Fruit fly (Drosophila melanogaster) whole organism, embryonic: ENCODE results near the gene CG13297.

Experiments
- Bdp1 ChIP-seq: fragments of 200-800 bp; sonication (Bioruptor generic); optimal IDR thresholded peaks from 3 replicates; lab custom pipeline; 2016; ENCODE audit warnings: missing biosample characterization, missing genetic modification characterization
- CG10267 ChIP-seq: fragments of 200-800 bp; sonication (Bioruptor generic); optimal IDR thresholded peaks from 2 replicates; lab custom pipeline; 2018; ENCODE audit warnings: missing biosample characterization, mild to moderate bottlenecking, missing genetic modification characterization, moderate library complexity
- CG10366 ChIP-seq: fragments of 200-800 bp; sonication (Bioruptor generic); IDR thresholded peaks from 2 replicates; pipeline ENCODE4 v1.3.6; 2022; ENCODE audit warnings: missing biosample characterization, missing genetic modification characterization
- CG12071 ChIP-seq: fragments of 200-800 bp; sonication (Bioruptor generic); optimal IDR thresholded peaks from 3 replicates; lab custom pipeline; 2018; ENCODE audit warnings: missing biosample characterization, mild to moderate bottlenecking, missing genetic modification characterization
- CG12155 ChIP-seq: fragments of 200-800 bp; sonication (Bioruptor generic); optimal IDR thresholded peaks from 3 replicates; lab custom pipeline; 2016; ENCODE audit warnings: missing biosample characterization, missing genetic modification characterization
- CG12659 ChIP-seq: fragments of 200-800 bp; sonication (Bioruptor generic); optimal IDR thresholded peaks from 3 replicates; lab custom pipeline; 2017; ENCODE audit warnings: mild to moderate bottlenecking, missing biosample characterization, missing genetic modification reagents, missing genetic modification characterization
- CG17359 ChIP-seq: fragments of 200-800 bp; sonication (Bioruptor generic); optimal IDR thresholded peaks from 3 replicates; lab custom pipeline; 2018; ENCODE audit warnings: missing biosample characterization, mild to moderate bottlenecking, missing genetic modification characterization, moderate library complexity
- CG17912 ChIP-seq: fragments of 200-800 bp; sonication (Bioruptor generic); optimal IDR thresholded peaks from 2 replicates; lab custom pipeline; 2018; ENCODE audit warnings: missing biosample characterization, mild to moderate bottlenecking, missing genetic modification characterization
- CG1832 ChIP-seq: fragments of 200-800 bp; sonication (Bioruptor generic); optimal IDR thresholded peaks from 2 replicates; lab custom pipeline; 2017; ENCODE audit warnings: missing biosample characterization, mild to moderate bottlenecking, missing genetic modification characterization, inconsistent platforms
- CG18764 ChIP-seq: fragments of 200-800 bp; sonication (Bioruptor generic); optimal IDR thresholded peaks from 3 replicates; lab custom pipeline; 2016; ENCODE audit warnings: missing biosample characterization, missing genetic modification characterization
- CG2129 ChIP-seq: fragments of 200-800 bp; sonication (Bioruptor generic); IDR thresholded peaks from 2 replicates; pipeline ENCODE4 v1.3.6; 2022; ENCODE audit warnings: missing biosample characterization, missing genetic modification characterization; ENCODE audit not compliant: partially characterized antibody
- CG4854 ChIP-seq: fragments of 200-800 bp; sonication (Bioruptor generic); optimal IDR thresholded peaks from 2 replicates; lab custom pipeline; 2016; ENCODE audit warnings: missing biosample characterization, missing genetic modification characterization, inconsistent platforms
- CG6272 ChIP-seq: fragments of 200-800 bp; sonication (Bioruptor generic); IDR thresholded peaks from 2 replicates; pipeline ENCODE4 v1.3.6; 2022; ENCODE audit warnings: missing biosample characterization, missing genetic modification characterization
- CG6689 ChIP-seq: fragments of 200-800 bp; sonication (Bioruptor generic); IDR thresholded peaks from 2 replicates; pipeline ENCODE4 v1.3.6; 2022; ENCODE audit warnings: missing biosample characterization, missing genetic modification characterization
- CG7372 ChIP-seq: fragments of 200-800 bp; sonication (Bioruptor generic); IDR thresholded peaks from 2 replicates; pipeline ENCODE4 v1.3.6; 2022; ENCODE audit warnings: missing biosample characterization, missing genetic modification characterization
- CG7556 ChIP-seq: fragments of 200-800 bp; sonication (Bioruptor generic); optimal IDR thresholded peaks from 2 replicates; lab custom pipeline; 2017; ENCODE audit warnings: missing biosample characterization, mild to moderate bottlenecking, missing genetic modification characterization
- CG7928 ChIP-seq: fragments of 200-800 bp; sonication (Bioruptor generic); optimal IDR thresholded peaks from 2 replicates; lab custom pipeline; 2017; ENCODE audit warnings: missing biosample characterization, mild to moderate bottlenecking, missing genetic modification characterization
- CG8089 ChIP-seq: fragments of 200-800 bp; sonication (Bioruptor generic); optimal IDR thresholded peaks from 3 replicates; lab custom pipeline; 2016; ENCODE audit warnings: missing biosample characterization, missing genetic modification characterization
- CG8359 ChIP-seq: fragments of 200-800 bp; sonication (Bioruptor generic); optimal IDR thresholded peaks from 2 replicates; lab custom pipeline; 2017; ENCODE audit warnings: missing biosample characterization, mild to moderate bottlenecking, missing genetic modification characterization, borderline replicate concordance
- CG8924 ChIP-seq: fragments of 200-800 bp; optimal IDR thresholded peaks from 3 replicates; lab custom pipeline; 2019; ENCODE audit warnings: missing biosample characterization, mild to moderate bottlenecking, missing genetic modification characterization, moderate library complexity
- CG9609 ChIP-seq: fragments of 200-800 bp; sonication (Bioruptor generic); optimal IDR thresholded peaks from 3 replicates; lab custom pipeline; 2016; ENCODE audit warnings: missing biosample characterization, missing genetic modification characterization
- Camta ChIP-seq: fragments of 200-800 bp; sonication (Bioruptor generic); optimal IDR thresholded peaks from 2 replicates; lab custom pipeline; 2016; ENCODE audit warnings: missing biosample characterization, missing genetic modification characterization
- CoRest ChIP-seq: fragments of 200-800 bp; sonication (Bioruptor generic); optimal IDR thresholded peaks from 3 replicates; lab custom pipeline; 2018; ENCODE audit warnings: missing biosample characterization, mild to moderate bottlenecking, missing genetic modification characterization, moderate library complexity
- Dip3 ChIP-seq: fragments of 200-800 bp; sonication (Bioruptor generic); optimal IDR thresholded peaks from 3 replicates; lab custom pipeline; 2016; ENCODE audit warnings: missing biosample characterization, missing genetic modification characterization
- Dref ChIP-seq: fragments of 200-800 bp; sonication (Bioruptor generic); IDR thresholded peaks from 2 replicates; pipeline ENCODE4 v1.3.6; 2022; ENCODE audit warnings: missing biosample characterization, missing genetic modification characterization
- Ets97D ChIP-seq: fragments of 200-800 bp; sonication (Bioruptor generic); optimal IDR thresholded peaks from 3 replicates; lab custom pipeline; 2016; ENCODE audit warnings: missing biosample characterization, missing genetic modification characterization
- Gug ChIP-seq: fragments of 200-800 bp; sonication (Bioruptor generic); IDR thresholded peaks from 4 replicates; pipeline ENCODE4 v1.3.6; 2022; ENCODE audit warnings: missing biosample characterization, missing genetic modification characterization
- HLHmδ ChIP-seq: fragments of 200-800 bp; sonication (Bioruptor generic); optimal IDR thresholded peaks from 2 replicates; lab custom pipeline; 2018; ENCODE audit warnings: missing biosample characterization, mild to moderate bottlenecking, missing genetic modification characterization, moderate library complexity
- HmgZ ChIP-seq: fragments of 200-800 bp; sonication (Bioruptor generic); optimal IDR thresholded peaks from 2 replicates; lab custom pipeline; 2018; ENCODE audit warnings: missing biosample characterization, mild to moderate bottlenecking, missing genetic modification characterization
- Hmx ChIP-seq: fragments of 200-800 bp; sonication (Bioruptor generic); optimal IDR thresholded peaks from 2 replicates; lab custom pipeline; 2016; ENCODE audit warnings: missing biosample characterization, missing genetic modification characterization
- Hsf ChIP-seq: fragments of 200-800 bp; sonication (Bioruptor generic); optimal IDR thresholded peaks from 3 replicates; lab custom pipeline; 2016; ENCODE audit warnings: missing biosample characterization, missing genetic modification characterization
- MTF-1 ChIP-seq: fragments of 200-800 bp; sonication (Bioruptor generic); optimal IDR thresholded peaks from 2 replicates; lab custom pipeline; 2018; ENCODE audit warnings: missing biosample characterization, mild to moderate bottlenecking, missing genetic modification characterization, borderline replicate concordance
- NK7.1 ChIP-seq: fragments of 200-800 bp; sonication (Bioruptor generic); optimal IDR thresholded peaks from 3 replicates; lab custom pipeline; 2016; ENCODE audit warnings: missing biosample characterization, missing genetic modification characterization
- Opbp ChIP-seq: fragments of 200-800 bp; sonication (Bioruptor generic); IDR thresholded peaks from 3 replicates; pipeline ENCODE4 v1.3.6; 2022; ENCODE audit warnings: missing biosample characterization, missing genetic modification characterization; ENCODE audit not compliant: partially characterized antibody
- Sin3A ChIP-seq: fragments of >200 bp; optimal IDR thresholded peaks from 2 replicates; lab custom pipeline; 2018
- Sry-β ChIP-seq: fragments of 200-800 bp; sonication (Bioruptor generic); optimal IDR thresholded peaks from 2 replicates; lab custom pipeline; 2018; ENCODE audit warnings: missing biosample characterization, mild to moderate bottlenecking, missing genetic modification characterization, moderate library complexity
- TFAM ChIP-seq: fragments of 200-800 bp; sonication (Bioruptor generic); optimal IDR thresholded peaks from 2 replicates; lab custom pipeline; 2017; ENCODE audit warnings: missing biosample characterization, missing genetic modification characterization, inconsistent platforms
- Xrp1 ChIP-seq: fragments of 200-800 bp; sonication (Bioruptor generic); IDR thresholded peaks from 2 replicates; pipeline ENCODE4 v1.3.6; 2022; ENCODE audit warnings: missing biosample characterization, missing genetic modification characterization
- bab2 ChIP-seq: fragments of 200-800 bp; sonication (Bioruptor generic); optimal IDR thresholded peaks from 2 replicates; lab custom pipeline; 2016; ENCODE audit warnings: missing biosample characterization, missing genetic modification characterization
- bcd ChIP-seq: fragments of 200-800 bp; sonication (Bioruptor generic); optimal IDR thresholded peaks from 2 replicates; lab custom pipeline; 2017; ENCODE audit warnings: missing biosample characterization, mild to moderate bottlenecking, missing genetic modification characterization
- bigmax ChIP-seq: fragments of 200-800 bp; sonication (Bioruptor generic); optimal IDR thresholded peaks from 2 replicates; lab custom pipeline; 2018; ENCODE audit warnings: missing biosample characterization, mild to moderate bottlenecking, missing genetic modification characterization
- corto ChIP-seq: fragments of 200-800 bp; sonication (Bioruptor generic); optimal IDR thresholded peaks from 2 replicates; lab custom pipeline; 2016; ENCODE audit warnings: missing biosample characterization, mild to moderate bottlenecking, missing genetic modification characterization, moderate library complexity
- dati ChIP-seq: fragments of 200-800 bp; sonication (Bioruptor generic); IDR thresholded peaks from 2 replicates; pipeline ENCODE4 v1.3.6; 2022; ENCODE audit warnings: missing biosample characterization, missing genetic modification characterization
- disco-r ChIP-seq: fragments of 200-800 bp; sonication (Bioruptor generic); optimal IDR thresholded peaks from 2 replicates; lab custom pipeline; 2016; ENCODE audit warnings: missing biosample characterization, missing genetic modification characterization
- ftz-f1 ChIP-seq: fragments of 200-800 bp; sonication (Bioruptor generic); optimal IDR thresholded peaks from 2 replicates; lab custom pipeline; 2016; ENCODE audit warnings: missing biosample characterization, missing genetic modification characterization
- gce ChIP-seq: fragments of 200-800 bp; sonication (Bioruptor generic); IDR thresholded peaks from 3 replicates; pipeline ENCODE4 v1.3.6; 2022; ENCODE audit warnings: missing biosample characterization, missing genetic modification characterization
- gcm2 ChIP-seq: fragments of 200-800 bp; sonication (Bioruptor generic); optimal IDR thresholded peaks from 2 replicates; lab custom pipeline; 2016; ENCODE audit warnings: missing biosample characterization, missing genetic modification characterization
- hkb ChIP-seq, 2 experiments: fragments of 200-800 bp in 1 of 2; fragments of >200 bp in 1 of 2; sonication (Bioruptor generic) in 1 of 2; IDR thresholded peaks in 1 of 2; optimal IDR thresholded peaks in 1 of 2; 2 replicates each; pipeline versions ENCODE4 v1.3.6 to Lab custom; 2017 to 2022; ENCODE audit warnings: missing biosample characterization in 1 of 2, missing genetic modification characterization in 1 of 2
- kay ChIP-seq: fragments of 200-800 bp; sonication (Bioruptor generic); optimal IDR thresholded peaks from 2 replicates; lab custom pipeline; 2016; ENCODE audit warnings: missing biosample characterization, missing genetic modification characterization
- tap ChIP-seq: fragments of 200-800 bp; optimal IDR thresholded peaks from 3 replicates; lab custom pipeline; 2019; ENCODE audit warnings: missing biosample characterization, mild to moderate bottlenecking, missing genetic modification characterization, moderate library complexity

The CG13297 gene

DNA sequence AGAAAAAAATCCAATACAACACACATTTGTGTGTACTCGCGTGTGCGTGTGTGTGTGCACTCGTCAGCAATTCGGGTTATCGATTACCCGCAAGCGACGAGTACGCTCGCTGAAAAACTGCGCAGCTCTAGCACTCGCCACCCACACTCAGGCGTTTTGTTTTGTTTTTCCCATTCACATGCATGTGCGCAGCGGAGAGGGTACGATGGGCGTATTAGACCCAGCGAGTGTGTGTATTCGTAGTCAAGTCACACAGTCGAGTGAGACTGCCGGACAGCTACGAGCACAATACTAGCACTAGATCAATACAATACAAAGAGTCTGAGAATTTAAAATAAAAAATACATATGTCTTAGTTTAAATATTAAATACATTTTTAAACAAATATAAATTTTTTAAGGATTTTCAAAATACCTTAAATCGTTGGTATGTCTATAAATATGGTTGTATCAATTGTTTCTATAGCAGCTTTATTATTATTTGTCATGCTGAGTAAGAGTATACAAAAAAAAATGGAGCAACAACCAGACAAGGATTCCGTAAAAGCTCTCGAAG, 27.8 kb upstream of the CG13297 start, which contains the start of the genes D19B and CG43293 (continued):
- peak; percentile 57; the same call in 1 of the 2 replicates for TF ChIP-seq dati
- TF ChIP-seq bcd (GFP tag; lab: Kevin White, UChicago), result peak; percentile 89
- peak; percentile 90 for TF ChIP-seq CG8924 (tag; lab: Kevin White, UChicago)
- peak; percentile 82 for TF ChIP-seq MTF-1
- peak; percentile 100 for TF ChIP-seq CG12155 (GFP tag; lab: Kevin White, UChicago)
- TF ChIP-seq Sry-β (GFP tag; lab: Kevin White, UChicago), result peak; percentile 84
- peak; percentile 47 for TF ChIP-seq TFAM (GFP tag; lab: Kevin White, UChicago)
- TF ChIP-seq tap, result peak; percentile 75
- TF ChIP-seq Bdp1 (GFP tag; lab: Kevin White, UChicago), result peak; percentile 52
- peak; percentile 66 for TF ChIP-seq gcm2 (GFP tag; lab: Kevin White, UChicago)
- TF ChIP-seq HmgZ (tag; lab: Kevin White, UChicago), result peak; percentile 92
- TF ChIP-seq Xrp1, result peak; percentile 95
- peak; percentile 88 for TF ChIP-seq CG12071
- TF ChIP-seq gce, result peak; percentile 92
- TF ChIP-seq Dref (GFP tag; lab: Robert Waterston, UW), result peak; percentile 86
- peak; percentile 92 for TF ChIP-seq CG17359 (tag; lab: Kevin White, UChicago)
- peak; percentile 74 for TF ChIP-seq Ets97D (GFP tag; lab: Kevin White, UChicago)
- peak; percentile 81 for TF ChIP-seq CG7556 (GFP tag; lab: Kevin White, UChicago)
- TF ChIP-seq CG1832 (GFP tag; lab: Kevin White, UChicago), result no peak
- TF ChIP-seq Gug (GFP tag; lab: Robert Waterston, UW), result peak; percentile 97
- peak; percentile 48 for TF ChIP-seq Hmx (GFP tag; lab: Kevin White, UChicago)
- TF ChIP-seq Sin3A, result no peak
- TF ChIP-seq kay (GFP tag; lab: Kevin White, UChicago), result peak; percentile 85
- peak; percentile 61 for TF ChIP-seq CG7928 (GFP tag; lab: Kevin White, UChicago)
- peak; percentile 85 for TF ChIP-seq CG18764 (GFP tag; lab: Kevin White, UChicago)
- peak; percentile 66 for TF ChIP-seq CG8089 (GFP tag; lab: Kevin White, UChicago)
- TF ChIP-seq CG4854 (GFP tag; lab: Kevin White, UChicago), result peak; percentile 73
- peak; percentile 83 for TF ChIP-seq CoRest (tag; lab: Kevin White, UChicago)
- TF ChIP-seq CG6272 (GFP tag; lab: Robert Waterston, UW), result peak; percentile 81
- TF ChIP-seq disco-r (GFP tag; lab: Kevin White, UChicago), result peak; percentile 57
- TF ChIP-seq CG10366, result peak; percentile 93
- TF ChIP-seq Camta, result peak; percentile 83
- TF ChIP-seq Opbp (GFP tag; lab: Robert Waterston, UW), result peak; percentile 77; the same call in 2 of the 3 replicates
- peak; percentile 73 for TF ChIP-seq CG7372 (GFP tag; lab: Robert Waterston, UW)
- TF ChIP-seq CG10267 (tag; lab: Kevin White, UChicago), result peak; percentile 82
- TF ChIP-seq CG6689, result peak; percentile 84
- TF ChIP-seq corto (GFP tag; lab: Kevin White, UChicago), result no peak
- peak; percentile 83 for TF ChIP-seq Dip3 (GFP tag; lab: Kevin White, UChicago)
- TF ChIP-seq CG9609 (GFP tag; lab: Kevin White, UChicago), result peak; percentile 87
- peak; percentile 47 for TF ChIP-seq CG17912 (GFP tag; lab: Kevin White, UChicago)
- peak; percentile 91 for TF ChIP-seq bab2 (GFP tag; lab: Kevin White, UChicago)
- no peak for TF ChIP-seq hkb (optimal IDR thresholded peaks at IDR 0.05; lab: Kevin White, UChicago)
- TF ChIP-seq hkb (GFP tag; IDR thresholded peaks at IDR 0.05; lab: Robert Waterston, UW), result peak; percentile 91
- peak; percentile 81 for TF ChIP-seq HLHmδ (GFP tag; lab: Kevin White, UChicago)
- peak; percentile 95 for TF ChIP-seq CG12659 (GFP tag; lab: Kevin White, UChicago)
- TF ChIP-seq CG2129 (GFP tag; lab: Robert Waterston, UW), result 0 out of 2 replicates have a peak, but pooled peaks have one; percentile 15
- TF ChIP-seq NK7.1 (GFP tag; lab: Kevin White, UChicago), result peak; percentile 73
- peak; percentile 79 for TF ChIP-seq ftz-f1 (GFP tag; lab: Kevin White, UChicago)
- peak; percentile 11 for TF ChIP-seq bigmax (GFP tag; lab: Kevin White, UChicago)
- peak; percentile 25 for TF ChIP-seq CG8359 (GFP tag; lab: Kevin White, UChicago)
- peak; percentile 86 for TF ChIP-seq Hsf (GFP tag; lab: Kevin White, UChicago)
